Worm (Caenorhabditis elegans): ENCODE results near the gene rab-35.
A peak's percentile ranks its signal among the peaks of the same experiment; 100 is the strongest.

The rab-35 gene

DNA sequence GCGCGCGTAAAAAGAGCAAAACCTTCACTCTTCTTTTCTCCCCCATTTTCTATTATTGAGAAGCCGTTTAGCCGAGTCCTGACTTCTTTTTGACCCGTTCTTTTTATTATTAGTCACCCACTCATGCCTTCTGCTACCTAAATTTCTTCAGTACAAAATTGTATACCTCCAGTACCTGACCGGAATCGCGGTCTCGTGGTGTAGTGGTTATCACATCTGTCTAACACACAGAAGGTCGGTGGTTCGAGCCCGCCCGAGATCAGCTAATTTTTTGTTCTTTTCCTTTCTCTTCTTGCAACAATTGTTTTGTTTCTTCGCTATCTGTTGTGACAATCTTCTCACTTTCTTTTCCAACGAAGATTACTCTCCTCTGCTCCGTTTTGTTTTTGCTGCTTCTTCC is 41.5 kb upstream of the rab-35 start:
- TF ChIP-seq tbx-2 (tag; optimal IDR thresholded peaks at IDR 0.05) (no peak), zip-5 (tag; optimal IDR thresholded peaks at IDR 0.05) (no peak), hlh-30 (tag; optimal IDR thresholded peaks at IDR 0.05; ENCODE audit: insufficient read depth) (peak; percentile 5), nfya-1 (tag; optimal IDR thresholded peaks at IDR 0.05) (no peak), unc-55 (GFP tag; optimal IDR thresholded peaks at IDR 0.05) (no peak), syd-9 (tag; optimal IDR thresholded peaks at IDR 0.05) (no peak)

DNA sequence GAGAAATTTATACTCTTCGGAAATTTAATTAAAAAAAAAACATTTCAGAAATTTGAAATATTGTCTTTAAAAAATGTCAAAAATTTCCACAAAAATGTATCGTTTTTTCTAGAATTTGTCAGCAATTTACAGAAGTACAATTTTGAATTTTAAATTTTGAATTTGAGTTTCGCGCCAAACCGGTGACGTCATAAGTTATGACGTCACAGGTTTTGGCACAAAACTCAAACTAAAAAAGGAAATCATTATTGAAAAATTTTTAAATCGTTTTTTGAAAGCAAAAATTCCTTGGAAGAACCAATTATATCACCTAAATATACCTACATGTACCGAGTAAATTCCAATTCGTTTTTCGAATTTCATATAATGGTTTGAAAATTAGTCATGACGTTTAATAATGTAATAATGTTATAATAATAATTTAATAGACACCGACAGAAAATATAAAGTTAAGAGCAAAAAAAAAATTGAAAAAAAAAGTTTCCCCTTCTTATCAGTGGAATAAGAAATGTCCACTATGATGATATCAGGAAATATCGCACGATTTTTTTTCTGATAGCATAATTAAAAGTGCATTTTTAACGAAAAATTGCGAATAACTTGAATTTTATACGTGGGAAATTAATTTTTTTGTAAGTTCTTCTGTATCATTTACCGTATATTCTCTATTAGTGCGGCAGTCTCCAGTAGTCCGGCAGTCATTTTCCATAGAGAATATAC is 38.9 kb upstream of the rab-35 start:
- TF ChIP-seq elt-2 (tag; optimal IDR thresholded peaks at IDR 0.05) (peak; percentile 16), tbx-7 (tag; optimal IDR thresholded peaks at IDR 0.05) (no peak), pat-9 (tag; optimal IDR thresholded peaks at IDR 0.05) (no peak)

DNA sequence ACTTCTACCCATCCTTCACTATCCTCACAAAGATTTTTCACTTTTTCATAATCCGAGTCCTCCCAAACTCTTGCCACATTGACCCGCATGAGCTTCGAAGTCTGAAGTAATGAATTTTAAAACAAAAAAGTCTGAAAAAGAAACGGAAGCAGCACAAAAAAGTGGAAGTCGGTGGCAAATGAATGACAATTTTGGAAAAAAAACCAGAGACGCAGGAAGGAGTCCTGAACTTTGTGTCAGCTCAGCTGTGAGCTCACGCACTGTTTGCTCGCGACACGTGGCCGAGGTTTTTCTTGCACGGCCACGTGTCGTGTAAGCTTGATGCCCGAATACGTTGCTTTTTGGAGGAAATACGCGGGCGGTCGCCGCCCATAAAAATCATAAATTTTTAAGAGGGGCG is 35.0 kb upstream of the rab-35 start, which contains the start of gene T28D6.7:
Gene T28D6.7, minus strand, starts transcription at position 101 of the 400 bp plus-strand sequence.
- TF ChIP-seq ceh-48 (tag; optimal IDR thresholded peaks at IDR 0.05) = no peak
- no peak for TF ChIP-seq pag-3 (tag; optimal IDR thresholded peaks at IDR 0.05; ENCODE audit: borderline replicate concordance)
- no peak for TF ChIP-seq tbx-2 (tag; optimal IDR thresholded peaks at IDR 0.05)
- TF ChIP-seq tbx-7 (tag; optimal IDR thresholded peaks at IDR 0.05) = no peak
- TF ChIP-seq sox-2 (GFP tag; IDR thresholded peaks at IDR 0.05) = no peak
- no peak for TF ChIP-seq lim-6 (tag; optimal IDR thresholded peaks at IDR 0.05)
- TF ChIP-seq ahr-1 (tag; optimal IDR thresholded peaks at IDR 0.05) = no peak
- TF ChIP-seq ceh-30 (tag; optimal IDR thresholded peaks at IDR 0.05) = no peak
- TF ChIP-seq fax-1 (tag; optimal IDR thresholded peaks at IDR 0.05) = no peak
- no peak for TF ChIP-seq dve-1 (tag; optimal IDR thresholded peaks at IDR 0.05)
- no peak for TF ChIP-seq ceh-18 (tag; optimal IDR thresholded peaks at IDR 0.05)
- no peak for TF ChIP-seq ref-2 (tag; optimal IDR thresholded peaks at IDR 0.05)

DNA sequence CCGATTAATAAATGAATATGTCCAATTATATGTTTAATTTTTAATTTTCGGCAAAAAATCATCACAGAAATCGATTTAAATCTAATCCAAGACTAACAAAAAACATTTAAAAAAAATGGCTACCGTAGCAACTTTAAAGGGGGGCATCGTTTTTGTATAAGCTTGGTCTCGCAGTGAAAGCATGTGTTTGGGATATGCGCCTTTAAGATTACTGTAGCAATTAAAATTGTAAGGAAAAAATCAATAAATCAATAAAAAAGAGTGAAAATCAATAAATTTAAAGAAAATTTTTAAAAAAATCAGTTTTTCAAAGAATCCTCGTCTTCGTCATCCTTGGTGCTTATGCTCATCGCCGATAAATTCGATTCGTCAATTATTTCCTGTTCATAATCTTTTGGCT is 32.8 kb upstream of the rab-35 start:
- TF ChIP-seq eyg-1 (tag; optimal IDR thresholded peaks at IDR 0.05) = no peak
- TF ChIP-seq ceh-34 (tag; optimal IDR thresholded peaks at IDR 0.05) = no peak
- TF ChIP-seq ceh-24 (tag; optimal IDR thresholded peaks at IDR 0.05) = no peak
- TF ChIP-seq sox-4 (tag; optimal IDR thresholded peaks at IDR 0.05) = no peak
- no peak for TF ChIP-seq K02D7.2 (tag; optimal IDR thresholded peaks at IDR 0.05)
- TF ChIP-seq ceh-30 (tag; optimal IDR thresholded peaks at IDR 0.05) = no peak
- TF ChIP-seq ama-1 (optimal IDR thresholded peaks at IDR 0.05) = no peak
- TF ChIP-seq elt-4 (tag; optimal IDR thresholded peaks at IDR 0.05) = no peak
- TF ChIP-seq dve-1 (tag; optimal IDR thresholded peaks at IDR 0.05) = no peak
- no peak for TF ChIP-seq nhr-232 (tag; optimal IDR thresholded peaks at IDR 0.05)
- no peak for TF ChIP-seq fax-1 (tag; optimal IDR thresholded peaks at IDR 0.05)
- no peak for TF ChIP-seq pag-3 (tag; optimal IDR thresholded peaks at IDR 0.05; ENCODE audit: borderline replicate concordance)
- TF ChIP-seq pros-1 (tag; optimal IDR thresholded peaks at IDR 0.05) = no peak
- no peak for TF ChIP-seq mec-3 (tag; optimal IDR thresholded peaks at IDR 0.05; ENCODE audit: borderline replicate concordance)
- no peak for TF ChIP-seq madf-2 (tag; optimal IDR thresholded peaks at IDR 0.05)

DNA sequence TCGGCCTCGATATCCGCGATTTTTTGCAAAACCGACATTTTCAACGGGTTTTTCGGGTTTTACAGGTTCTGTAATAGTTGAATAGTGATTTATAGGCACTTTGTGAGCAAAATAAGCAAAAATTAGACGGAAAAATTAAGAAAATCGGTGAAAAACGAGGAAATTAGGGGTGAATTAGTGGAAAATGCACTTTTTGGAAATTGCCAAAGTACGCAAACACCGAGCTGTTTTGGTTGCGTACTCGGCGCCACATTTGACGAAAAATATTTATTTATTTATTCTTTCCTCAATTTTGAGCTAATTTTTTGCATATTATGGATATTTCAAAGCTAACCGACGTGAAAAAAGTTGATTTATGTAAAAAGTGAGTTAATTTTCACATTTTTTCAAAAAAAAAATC is 31.7 kb upstream of the rab-35 start, which contains the start of the genes T28D6.6 and pen-2:
Gene T28D6.6, minus strand, starts transcription at position 68 of the 400 bp plus-strand sequence.
Gene pen-2, plus strand, starts transcription at position 282 of the 400 bp plus-strand sequence.
- TF ChIP-seq nfya-1 (tag; optimal IDR thresholded peaks at IDR 0.05) (no peak), pros-1 (tag; optimal IDR thresholded peaks at IDR 0.05) (no peak), unc-55 (GFP tag; optimal IDR thresholded peaks at IDR 0.05) (no peak), unc-42 (tag; optimal IDR thresholded peaks at IDR 0.05) (peak; percentile 46), npax-4 (tag; optimal IDR thresholded peaks at IDR 0.05) (no peak)

DNA sequence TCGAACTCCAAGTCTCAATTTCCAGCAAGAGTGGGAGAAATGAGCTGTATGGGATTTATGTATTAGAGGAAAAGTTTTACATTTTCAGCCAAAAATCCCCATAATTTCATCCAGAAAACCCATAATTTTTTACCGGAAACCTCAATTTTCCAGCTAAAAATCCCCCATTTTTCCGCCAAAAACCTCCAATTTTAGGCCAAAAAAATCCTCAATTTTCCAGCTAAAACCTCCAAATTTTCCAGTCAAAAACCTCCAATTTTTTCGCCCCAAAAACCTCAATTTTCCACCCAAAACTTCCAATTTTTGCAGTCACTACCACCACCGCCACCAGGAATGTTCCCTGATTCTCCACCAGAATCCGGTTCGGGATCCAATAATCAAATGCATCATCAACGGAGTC is 30.1 kb upstream of the rab-35 start:
- TF ChIP-seq nhr-232 (tag; optimal IDR thresholded peaks at IDR 0.05) (no peak), npax-4 (tag; optimal IDR thresholded peaks at IDR 0.05) (no peak), T23F11.4 (GFP tag; optimal IDR thresholded peaks at IDR 0.05) (no peak), ceh-14 (tag; optimal IDR thresholded peaks at IDR 0.05) (no peak), ceh-9 (tag; optimal IDR thresholded peaks at IDR 0.05) (no peak), unc-55 (GFP tag; optimal IDR thresholded peaks at IDR 0.05) (no peak), hlh-6 (tag; optimal IDR thresholded peaks at IDR 0.05) (no peak), eyg-1 (tag; optimal IDR thresholded peaks at IDR 0.05) (no peak), ceh-19 (GFP tag; optimal IDR thresholded peaks at IDR 0.05) (no peak), pag-3 (tag; optimal IDR thresholded peaks at IDR 0.05; ENCODE audit: borderline replicate concordance) (no peak), elt-4 (tag; optimal IDR thresholded peaks at IDR 0.05) (no peak), ahr-1 (tag; optimal IDR thresholded peaks at IDR 0.05) (no peak), unc-42 (tag; optimal IDR thresholded peaks at IDR 0.05) (no peak)
